Fruit fly (Drosophila melanogaster): ENCODE measurements around the gene Myc.

The Myc gene

DNA sequence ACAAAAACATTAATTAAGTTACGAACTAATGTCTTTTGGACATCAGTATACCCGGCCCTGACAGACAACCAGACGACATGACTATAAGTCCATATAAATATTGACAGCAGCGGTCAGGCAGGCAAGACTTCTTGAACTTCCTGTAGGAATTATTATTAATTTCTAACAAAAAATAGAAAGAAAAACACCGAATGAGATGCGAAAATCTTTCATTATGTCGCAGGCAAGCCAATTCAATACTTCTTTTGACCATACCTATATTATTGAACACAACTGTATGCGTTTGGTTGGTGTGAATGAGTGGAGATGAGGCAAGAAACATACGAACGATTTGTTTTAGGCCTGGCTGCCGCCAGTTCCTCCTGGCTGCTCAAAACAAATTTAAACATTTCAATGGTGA, 52.0 kb downstream of the Myc start (continued):
- TF ChIP-seq CG10654 (GFP tag; optimal IDR thresholded peaks at IDR 0.05) (peak; percentile 62), dysf (GFP tag; IDR thresholded peaks at IDR 0.05) (peak; percentile 90), CG1529 (GFP tag; optimal IDR thresholded peaks at IDR 0.05) (peak; percentile 53), Mes4 (GFP tag; optimal IDR thresholded peaks at IDR 0.05) (peak; percentile 71), mirr (GFP tag; optimal IDR thresholded peaks at IDR 0.05) (no peak), crol (GFP tag; IDR thresholded peaks at IDR 0.05) (no peak), shn (GFP tag; optimal IDR thresholded peaks at IDR 0.05) (peak; percentile 49), CG15073 (GFP tag; optimal IDR thresholded peaks at IDR 0.05) (peak; percentile 21), CG10431 (GFP tag; optimal IDR thresholded peaks at IDR 0.05) (no peak), YL-1 (GFP tag; optimal IDR thresholded peaks at IDR 0.05) (no peak), Mrtf (GFP tag; IDR thresholded peaks at IDR 0.05) (peak; percentile 66; the same call in 2 of the 3 replicates), nom (GFP tag; optimal IDR thresholded peaks at IDR 0.05) (no peak), Ravus (GFP tag; IDR thresholded peaks at IDR 0.05) (no peak), Med (GFP tag) (peak; percentile 95), Side (GFP tag; optimal IDR thresholded peaks at IDR 0.05) (peak; percentile 68), jing (GFP tag; optimal IDR thresholded peaks at IDR 0.05) (peak; percentile 81), CG1602 (GFP tag; optimal IDR thresholded peaks at IDR 0.05) (peak; percentile 71), kni (GFP tag; optimal IDR thresholded peaks at IDR 0.05) (no peak), CG6854 (GFP tag; optimal IDR thresholded peaks at IDR 0.05) (peak; percentile 26), CG9437 (GFP tag; optimal IDR thresholded peaks at IDR 0.05) (peak; percentile 63), Jarid2 (GFP tag; optimal IDR thresholded peaks at IDR 0.05) (peak; percentile 45), gsb (GFP tag; IDR thresholded peaks at IDR 0.05) (peak; percentile 46), unc-4 (GFP tag; IDR thresholded peaks at IDR 0.05; ENCODE audit: partially characterized antibody) (no peak), Scr (GFP tag; IDR thresholded peaks at IDR 0.05; ENCODE audit: partially characterized antibody) (no peak), CG1832 (GFP tag; optimal IDR thresholded peaks at IDR 0.05) (no peak), CG14965 (GFP tag; optimal IDR thresholded peaks at IDR 0.05; ENCODE audit: borderline replicate concordance) (no peak), CG16813 (GFP tag; IDR thresholded peaks at IDR 0.05; ENCODE audit: partially characterized antibody) (no peak), bigmax (GFP tag; optimal IDR thresholded peaks at IDR 0.05) (peak; percentile 10), ken (GFP tag; IDR thresholded peaks at IDR 0.05) (peak; percentile 71), D19A (tag; optimal IDR thresholded peaks at IDR 0.05) (peak; percentile 72), Sox102F (GFP tag; optimal IDR thresholded peaks at IDR 0.05) (peak; percentile 88), HLH54F (GFP tag; optimal IDR thresholded peaks at IDR 0.05) (peak; percentile 63), prd (optimal IDR thresholded peaks at IDR 0.05) (no peak), prd (GFP tag; IDR thresholded peaks at IDR 0.05) (peak; percentile 89), dmrt99B (tag; optimal IDR thresholded peaks at IDR 0.05) (peak; percentile 91), CG31441 (GFP tag; IDR thresholded peaks at IDR 0.05) (peak; percentile 90), CG4707 (GFP tag; optimal IDR thresholded peaks at IDR 0.05) (peak; percentile 60), cad (GFP tag; optimal IDR thresholded peaks at IDR 0.05) (no peak), sna (GFP tag; IDR thresholded peaks at IDR 0.05; ENCODE audit: partially characterized antibody) (no peak), CG6254 (GFP tag; optimal IDR thresholded peaks at IDR 0.05) (peak; percentile 47), CG34376 (GFP tag; optimal IDR thresholded peaks at IDR 0.05) (no peak), CG4617 (GFP tag; optimal IDR thresholded peaks at IDR 0.05; ENCODE audit: borderline replicate concordance) (peak; percentile 32), sd (tag; optimal IDR thresholded peaks at IDR 0.05) (peak; percentile 70), GATAe (GFP tag; conservative IDR thresholded peaks at IDR 0.05) (no peak), B-H2 (GFP tag; optimal IDR thresholded peaks at IDR 0.05) (no peak), CG11560 (tag; IDR thresholded peaks at IDR 0.05) (0 out of 3 replicates have a peak, but pooled peaks have one; percentile 49), CG5953 (GFP tag; IDR thresholded peaks at IDR 0.05) (peak; percentile 72; the same call in 1 of the 2 replicates), Bdp1 (GFP tag; optimal IDR thresholded peaks at IDR 0.05) (peak; percentile 59), CG9727 (GFP tag; optimal IDR thresholded peaks at IDR 0.05) (peak; percentile 65), CG43689 (GFP tag; IDR thresholded peaks at IDR 0.05) (peak; percentile 73), CG5245 (GFP tag; optimal IDR thresholded peaks at IDR 0.05) (peak; percentile 68)
